Fruit fly (Drosophila melanogaster): ENCODE measurements around the gene CG5746.

The CG5746 gene

DNA sequence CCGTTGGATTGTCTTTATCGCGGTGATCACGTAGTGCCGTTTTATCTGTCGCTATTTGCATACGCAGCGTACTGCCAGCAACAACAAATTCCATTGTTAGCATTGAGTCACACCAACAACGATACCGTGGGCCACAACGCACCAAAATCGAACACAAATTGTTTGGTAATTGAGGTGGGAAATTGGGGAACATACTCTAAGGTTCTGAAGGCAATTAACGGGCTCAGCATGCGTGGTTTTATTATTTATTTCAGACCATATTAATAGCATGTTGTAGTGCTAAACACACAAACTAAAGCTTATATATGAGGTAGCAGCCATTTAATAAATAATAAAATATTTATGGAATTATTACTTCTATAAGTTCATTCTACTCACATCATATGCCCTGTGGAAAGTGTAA is 50.1 kb downstream of the CG5746 start (continued):
- TF ChIP-seq MTF-1 (GFP tag; optimal IDR thresholded peaks at IDR 0.05; ENCODE audit: borderline replicate concordance) (peak; percentile 23), jigr1 (GFP tag; IDR thresholded peaks at IDR 0.05) (no peak), Rx (GFP tag; IDR thresholded peaks at IDR 0.05) (no peak), unpg (GFP tag; optimal IDR thresholded peaks at IDR 0.05) (no peak), hb (GFP tag; IDR thresholded peaks at IDR 0.05; ENCODE audit: partially characterized antibody) (no peak), Taf1 (GFP tag; IDR thresholded peaks at IDR 0.05) (no peak), Nf-YB (GFP tag; optimal IDR thresholded peaks at IDR 0.05) (no peak), NC2β (GFP tag; optimal IDR thresholded peaks at IDR 0.05) (no peak), lmd (GFP tag; IDR thresholded peaks at IDR 0.05) (no peak), chn (GFP tag; optimal IDR thresholded peaks at IDR 0.05) (no peak), CG10565 (GFP tag; optimal IDR thresholded peaks at IDR 0.05) (no peak), CG2678 (tag; optimal IDR thresholded peaks at IDR 0.05) (peak; percentile 28), CG15601 (tag; optimal IDR thresholded peaks at IDR 0.05) (no peak), CG10462 (GFP tag; optimal IDR thresholded peaks at IDR 0.05) (no peak), her (GFP tag; optimal IDR thresholded peaks at IDR 0.05) (no peak), crc (GFP tag; optimal IDR thresholded peaks at IDR 0.05) (no peak), p53 (GFP tag; optimal IDR thresholded peaks at IDR 0.05) (no peak), CG12236 (GFP tag; optimal IDR thresholded peaks at IDR 0.05) (no peak), CG7556 (GFP tag; optimal IDR thresholded peaks at IDR 0.05) (peak; percentile 46), CG9609 (GFP tag; optimal IDR thresholded peaks at IDR 0.05) (no peak), CG7786 (GFP tag; optimal IDR thresholded peaks at IDR 0.05) (no peak), Ets65A (GFP tag) (no peak), tll (GFP tag; optimal IDR thresholded peaks at IDR 0.05) (no peak), CG7745 (tag; optimal IDR thresholded peaks at IDR 0.05) (no peak), CG10147 (GFP tag; optimal IDR thresholded peaks at IDR 0.05) (no peak), sqz (GFP tag; optimal IDR thresholded peaks at IDR 0.05) (no peak), croc (GFP tag; conservative IDR thresholded peaks at IDR 0.05) (no peak), CG10366 (GFP tag; IDR thresholded peaks at IDR 0.05) (no peak), trh (GFP tag; optimal IDR thresholded peaks at IDR 0.05) (peak; percentile 1), Vsx1 (GFP tag; optimal IDR thresholded peaks at IDR 0.05) (no peak), CG14441 (GFP tag; IDR thresholded peaks at IDR 0.05) (peak; percentile 49), HLH3B (GFP tag; IDR thresholded peaks at IDR 0.05) (no peak), slbo (GFP tag; IDR thresholded peaks at IDR 0.05) (peak; percentile 11; the same call in 1 of the 2 replicates), CG3838 (GFP tag; optimal IDR thresholded peaks at IDR 0.05) (no peak), az2 (GFP tag; optimal IDR thresholded peaks at IDR 0.05) (no peak), Eip74EF (GFP tag; optimal IDR thresholded peaks at IDR 0.05) (peak in 1 of 2 experiments; percentile 36), CG15073 (GFP tag; optimal IDR thresholded peaks at IDR 0.05) (no peak), Deaf1 (tag; optimal IDR thresholded peaks at IDR 0.05) (no peak), CG4404 (GFP tag; IDR thresholded peaks at IDR 0.05) (no peak), Ssrp (tag; optimal IDR thresholded peaks at IDR 0.05) (peak; percentile 30), ATbp (GFP tag; optimal IDR thresholded peaks at IDR 0.05) (peak; percentile 39), Hand (GFP tag; optimal IDR thresholded peaks at IDR 0.05) (no peak), cg (GFP tag; optimal IDR thresholded peaks at IDR 0.05) (no peak), slp2 (GFP tag; optimal IDR thresholded peaks at IDR 0.05) (no peak), CG3726 (GFP tag; IDR thresholded peaks at IDR 0.05) (no peak), phol (tag; optimal IDR thresholded peaks at IDR 0.05) (peak; percentile 54), CG17328 (GFP tag; IDR thresholded peaks at IDR 0.05) (no peak), luna (GFP tag; optimal IDR thresholded peaks at IDR 0.05) (no peak), Sry-β (GFP tag; optimal IDR thresholded peaks at IDR 0.05) (no peak), chm (GFP tag; IDR thresholded peaks at IDR 0.05) (no peak), ems (GFP tag; optimal IDR thresholded peaks at IDR 0.05) (no peak), zf30C (GFP tag; optimal IDR thresholded peaks at IDR 0.05) (no peak)
